In the genomic region with DNA sequence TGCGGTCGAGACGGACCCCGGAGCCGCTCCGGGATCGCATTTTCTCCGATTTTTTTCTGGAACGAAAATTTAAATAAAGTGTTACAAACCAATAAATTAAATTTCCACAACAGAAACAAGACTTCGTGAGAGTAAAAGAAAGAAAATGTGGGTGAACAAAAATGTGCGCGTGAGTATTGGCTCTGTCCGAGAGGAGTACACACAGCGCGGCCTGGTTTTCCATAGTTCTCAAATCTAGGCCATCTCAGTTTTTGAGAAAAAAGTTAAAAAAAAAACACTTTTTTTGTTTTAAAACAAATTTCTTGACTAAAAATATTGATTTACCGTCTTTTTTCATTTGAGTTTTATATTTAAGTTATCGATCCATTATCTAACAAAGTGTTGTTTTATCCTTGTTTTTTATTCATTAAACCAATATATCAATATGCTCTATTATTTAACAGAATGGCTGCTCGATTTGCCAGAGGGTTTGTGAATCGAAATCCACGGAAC, we compare ENCODE assay signal across 3 worm cellular contexts.
TF ChIP-seq lines count a peak whose summit lies in the region.

A gene (minus strand): TSS at position 56 of the 492 bp plus-strand sequence.
A gene (plus strand): TSS at position 442 of the 492 bp plus-strand sequence.

TF ChIP-seq in whole organism, L2 larva, 48 proteins besides CTCF, POLR2A, EP300 and RAD21 (continued from another document):
- TF ChIP-seq unc-55 (GFP tag; optimal IDR thresholded peaks at IDR 0.05; lab: Kevin White, UChicago) (peak; percentile 71), mab-5 (tag; optimal IDR thresholded peaks at IDR 0.05; lab: Kevin White, UChicago) (no peak), ceh-82 (tag; optimal IDR thresholded peaks at IDR 0.05; lab: Kevin White, UChicago) (no peak), F13H6.1 (tag; optimal IDR thresholded peaks at IDR 0.05; lab: Kevin White, UChicago) (peak; percentile 54), snpc-4 (tag; optimal IDR thresholded peaks at IDR 0.05; lab: Kevin White, UChicago) (no peak), lsy-2 (tag; optimal IDR thresholded peaks at IDR 0.05; lab: Kevin White, UChicago) (peak; percentile 61 to 87), alr-1 (tag; optimal IDR thresholded peaks at IDR 0.05; lab: Kevin White, UChicago) (no peak), aly-2 (tag; optimal IDR thresholded peaks at IDR 0.05; lab: Kevin White, UChicago) (no peak), nhr-21 (tag; optimal IDR thresholded peaks at IDR 0.05; lab: Kevin White, UChicago) (peak; percentile 15), blmp-1 (tag; optimal IDR thresholded peaks at IDR 0.05; lab: Kevin White, UChicago; ENCODE audit: insufficient read depth) (no peak), ztf-11 (tag; optimal IDR thresholded peaks at IDR 0.05; lab: Kevin White, UChicago) (no peak), mdl-1 (tag; optimal IDR thresholded peaks at IDR 0.05; lab: Kevin White, UChicago) (no peak), sma-9 (GFP tag; optimal IDR thresholded peaks at IDR 0.05; lab: Kevin White, UChicago) (peak; percentile 72), sma-9 (tag; optimal IDR thresholded peaks at IDR 0.05; lab: Kevin White, UChicago) (no peak)

TF ChIP-seq in whole organism, L4 larva, 104 proteins besides CTCF, POLR2A, EP300 and RAD21 (continued from another document and continues in another):
- no peak for TF ChIP-seq ceh-82 (tag; optimal IDR thresholded peaks at IDR 0.05; lab: Kevin White, UChicago)
- TF ChIP-seq zag-1 (tag; optimal IDR thresholded peaks at IDR 0.05; lab: Kevin White, UChicago) = no peak
- TF ChIP-seq lin-38 (GFP tag; IDR thresholded peaks at IDR 0.05; lab: Robert Waterston, UW) = peak; percentile 61
- TF ChIP-seq rbr-2 (tag; optimal IDR thresholded peaks at IDR 0.05; lab: Kevin White, UChicago) = no peak
- TF ChIP-seq jun-1 (tag; optimal IDR thresholded peaks at IDR 0.05; lab: Kevin White, UChicago) = no peak
- peak; percentile 53 for TF ChIP-seq dve-1 (tag; optimal IDR thresholded peaks at IDR 0.05; lab: Kevin White, UChicago; ENCODE audit: insufficient read depth)
- TF ChIP-seq D1046.2 (GFP tag; IDR thresholded peaks at IDR 0.05; lab: Robert Waterston, UW) = no peak
- TF ChIP-seq sdz-12 (GFP tag; optimal IDR thresholded peaks at IDR 0.05; lab: Kevin White, UChicago) = no peak
- TF ChIP-seq spr-1 (tag; optimal IDR thresholded peaks at IDR 0.05; lab: Kevin White, UChicago) = no peak
- TF ChIP-seq madf-9 (GFP tag; conservative IDR thresholded peaks at IDR 0.05; lab: Robert Waterston, UW) = 0 out of 2 replicates have a peak, but pooled peaks have one; percentile 41
- peak; percentile 43 for TF ChIP-seq mep-1 (tag; optimal IDR thresholded peaks at IDR 0.05; lab: Kevin White, UChicago)
- TF ChIP-seq nhr-25 (tag; optimal IDR thresholded peaks at IDR 0.05; lab: Kevin White, UChicago; ENCODE audit: borderline replicate concordance, insufficient read depth) = no peak
- TF ChIP-seq hlh-11 (tag; optimal IDR thresholded peaks at IDR 0.05; lab: Kevin White, UChicago) = no peak
- no peak for TF ChIP-seq daf-16 (GFP tag; optimal IDR thresholded peaks at IDR 0.05; lab: Kevin White, UChicago)
- TF ChIP-seq daf-16 (tag; optimal IDR thresholded peaks at IDR 0.05; lab: Kevin White, UChicago) = no peak
- no peak for TF ChIP-seq F26F4.8 (GFP tag; conservative IDR thresholded peaks at IDR 0.05; lab: Robert Waterston, UW)
- TF ChIP-seq nhr-10 (tag; optimal IDR thresholded peaks at IDR 0.05; lab: Kevin White, UChicago) = no peak
- TF ChIP-seq ceh-62 (tag; optimal IDR thresholded peaks at IDR 0.05; lab: Kevin White, UChicago) = no peak
- no peak for TF ChIP-seq mxl-2 (GFP tag; conservative IDR thresholded peaks at IDR 0.05; lab: Robert Waterston, UW)
- TF ChIP-seq vab-7 (GFP tag; IDR thresholded peaks at IDR 0.05; lab: Robert Waterston, UW) = no peak
- peak; percentile 4 for TF ChIP-seq F37D6.2 (tag; optimal IDR thresholded peaks at IDR 0.05; lab: Kevin White, UChicago)
- no peak for TF ChIP-seq duxl-1 (tag; optimal IDR thresholded peaks at IDR 0.05; lab: Kevin White, UChicago; ENCODE audit: poor library complexity)
- no peak for TF ChIP-seq ama-1 (optimal IDR thresholded peaks at IDR 0.05; lab: Kevin White, UChicago)
- no peak for TF ChIP-seq nhr-237 (tag; optimal IDR thresholded peaks at IDR 0.05; lab: Kevin White, UChicago)
- no peak for TF ChIP-seq pqm-1 (tag; optimal IDR thresholded peaks at IDR 0.05; lab: Kevin White, UChicago)
- no peak for TF ChIP-seq F10B5.3 (tag; optimal IDR thresholded peaks at IDR 0.05; lab: Kevin White, UChicago)
- no peak for TF ChIP-seq egl-27 (tag; optimal IDR thresholded peaks at IDR 0.05; lab: Kevin White, UChicago)
- no peak for TF ChIP-seq snpc-4 (tag; optimal IDR thresholded peaks at IDR 0.05; lab: Kevin White, UChicago)
- TF ChIP-seq lir-3 (tag; optimal IDR thresholded peaks at IDR 0.05; lab: Kevin White, UChicago) = no peak
- TF ChIP-seq aha-1 (tag; lab: Kevin White, UChicago) = no peak
- TF ChIP-seq saeg-2 (GFP tag; IDR thresholded peaks at IDR 0.05; lab: Robert Waterston, UW) = no peak
- no peak for TF ChIP-seq arid-1 (GFP tag; conservative IDR thresholded peaks at IDR 0.05; lab: Robert Waterston, UW)
- TF ChIP-seq unc-62 (GFP tag; optimal IDR thresholded peaks at IDR 0.05 in 1 of 2; lab: Kevin White, UChicago) = no peak
- TF ChIP-seq unc-62 (tag; optimal IDR thresholded peaks at IDR 0.05; lab: Kevin White, UChicago) = no peak
- TF ChIP-seq R02D3.7 (tag; optimal IDR thresholded peaks at IDR 0.05; lab: Kevin White, UChicago) = no peak
- no peak for TF ChIP-seq nhr-11 (tag; optimal IDR thresholded peaks at IDR 0.05; lab: Kevin White, UChicago)
- no peak for TF ChIP-seq lin-1 (GFP tag; IDR thresholded peaks at IDR 0.05; lab: Robert Waterston, UW)
- no peak for TF ChIP-seq Y75B8A.6 (GFP tag; IDR thresholded peaks at IDR 0.05; lab: Robert Waterston, UW)
- no peak for TF ChIP-seq snpc-1.2 (GFP tag; IDR thresholded peaks at IDR 0.05; lab: Robert Waterston, UW)
- no peak for TF ChIP-seq ztf-11 (tag; optimal IDR thresholded peaks at IDR 0.05; lab: Kevin White, UChicago)
- TF ChIP-seq ceh-32 (tag; optimal IDR thresholded peaks at IDR 0.05; lab: Kevin White, UChicago; ENCODE audit: poor library complexity) = no peak
- TF ChIP-seq set-16 (GFP tag; IDR thresholded peaks at IDR 0.05; lab: Robert Waterston, UW) = no peak
- no peak for TF ChIP-seq daf-19 (GFP tag; conservative IDR thresholded peaks at IDR 0.05; lab: Robert Waterston, UW)
- TF ChIP-seq lin-15B (tag; optimal IDR thresholded peaks at IDR 0.05; lab: Kevin White, UChicago) = no peak
- no peak for TF ChIP-seq lin-13 (GFP tag; optimal IDR thresholded peaks at IDR 0.05; lab: Kevin White, UChicago)
- no peak for TF ChIP-seq gei-8 (GFP tag; optimal IDR thresholded peaks at IDR 0.05; lab: Kevin White, UChicago)
- no peak for TF ChIP-seq daf-8 (GFP tag; IDR thresholded peaks at IDR 0.05; lab: Robert Waterston, UW)
- TF ChIP-seq ces-1 (GFP tag; optimal IDR thresholded peaks at IDR 0.05; lab: Kevin White, UChicago) = no peak
- no peak for TF ChIP-seq nhr-102 (tag; optimal IDR thresholded peaks at IDR 0.05; lab: Kevin White, UChicago)
- TF ChIP-seq dmd-6 (GFP tag; IDR thresholded peaks at IDR 0.05; lab: Robert Waterston, UW) = peak; percentile 40
- no peak for TF ChIP-seq Y5F2A.4 (GFP tag; optimal IDR thresholded peaks at IDR 0.05; lab: Kevin White, UChicago)
- no peak for TF ChIP-seq unc-39 (tag; optimal IDR thresholded peaks at IDR 0.05; lab: Kevin White, UChicago)
- no peak for TF ChIP-seq mdt-29 (GFP tag; IDR thresholded peaks at IDR 0.05; lab: Robert Waterston, UW)
- TF ChIP-seq F44E2.7 (GFP tag; IDR thresholded peaks at IDR 0.05; lab: Robert Waterston, UW) = no peak
- TF ChIP-seq mes-2 (tag; optimal IDR thresholded peaks at IDR 0.05; lab: Kevin White, UChicago; ENCODE audit: poor library complexity, severe bottlenecking) = peak; percentile 98
- peak; percentile 79 for TF ChIP-seq unc-130 (GFP tag; optimal IDR thresholded peaks at IDR 0.05; lab: Kevin White, UChicago)
- no peak for TF ChIP-seq ctbp-1 (GFP tag; IDR thresholded peaks at IDR 0.05; lab: Robert Waterston, UW)
- no peak for TF ChIP-seq lin-29 (GFP tag; IDR thresholded peaks at IDR 0.05; lab: Robert Waterston, UW)
- peak in 1 of 2 experiments; percentile 88 for TF ChIP-seq hif-1 (tag; optimal IDR thresholded peaks at IDR 0.05; lab: Kevin White, UChicago)

TF ChIP-seq in whole organism, late embryonic, 69 proteins besides CTCF, POLR2A, EP300 and RAD21 (continued from another document):
- no peak for TF ChIP-seq T23F11.4 (GFP tag; optimal IDR thresholded peaks at IDR 0.05; lab: Kevin White, UChicago)
- TF ChIP-seq F13H6.1 (tag; optimal IDR thresholded peaks at IDR 0.05; lab: Kevin White, UChicago) = peak; percentile 52
- TF ChIP-seq sdc-2 (tag; optimal IDR thresholded peaks at IDR 0.05; lab: Kevin White, UChicago) = peak; percentile 52
- peak; percentile 83 for TF ChIP-seq ref-2 (tag; optimal IDR thresholded peaks at IDR 0.05; lab: Kevin White, UChicago)
- TF ChIP-seq hlh-13 (GFP tag; optimal IDR thresholded peaks at IDR 0.05; lab: Kevin White, UChicago) = no peak
- TF ChIP-seq fkh-6 (tag; optimal IDR thresholded peaks at IDR 0.05; lab: Kevin White, UChicago) = peak; percentile 64
- no peak for TF ChIP-seq unc-55 (GFP tag; optimal IDR thresholded peaks at IDR 0.05; lab: Kevin White, UChicago)
- peak; percentile 63 for TF ChIP-seq lim-6 (tag; optimal IDR thresholded peaks at IDR 0.05; lab: Kevin White, UChicago)
- TF ChIP-seq tbx-7 (tag; optimal IDR thresholded peaks at IDR 0.05; lab: Kevin White, UChicago) = peak; percentile 98
- TF ChIP-seq rnt-1 (tag; optimal IDR thresholded peaks at IDR 0.05; lab: Kevin White, UChicago) = peak; percentile 71
- peak; percentile 84 for TF ChIP-seq ets-4 (tag; optimal IDR thresholded peaks at IDR 0.05; lab: Kevin White, UChicago)
- peak; percentile 2 for TF ChIP-seq ceh-14 (tag; optimal IDR thresholded peaks at IDR 0.05; lab: Kevin White, UChicago)
- TF ChIP-seq pha-2 (tag; optimal IDR thresholded peaks at IDR 0.05; lab: Kevin White, UChicago) = no peak
- peak; percentile 55 for TF ChIP-seq unc-42 (tag; optimal IDR thresholded peaks at IDR 0.05; lab: Kevin White, UChicago)
- no peak for TF ChIP-seq ceh-30 (tag; optimal IDR thresholded peaks at IDR 0.05; lab: Kevin White, UChicago)
- TF ChIP-seq pha-4 (tag; optimal IDR thresholded peaks at IDR 0.05; lab: Kevin White, UChicago) = no peak
- peak; percentile 94 for TF ChIP-seq ceh-2 (tag; optimal IDR thresholded peaks at IDR 0.05; lab: Kevin White, UChicago)
- no peak for TF ChIP-seq pros-1 (tag; optimal IDR thresholded peaks at IDR 0.05; lab: Kevin White, UChicago)
- TF ChIP-seq ceh-48 (tag; optimal IDR thresholded peaks at IDR 0.05; lab: Kevin White, UChicago) = no peak
